Fruit fly (Drosophila melanogaster) whole organism, embryonic: ENCODE data around the gene sesB.

Experiments
- CG10267 ChIP-seq: fragments of 200-800 bp; sonication (Bioruptor generic); optimal IDR thresholded peaks from 2 replicates; lab custom pipeline; 2018; ENCODE audit warnings: missing biosample characterization, mild to moderate bottlenecking, missing genetic modification characterization, moderate library complexity
- CG11093 ChIP-seq: fragments of 200-800 bp; sonication (Bioruptor generic); IDR thresholded peaks from 3 replicates; pipeline ENCODE4 v1.3.6; 2022; ENCODE audit warnings: missing biosample characterization, missing genetic modification characterization
- CG12942 ChIP-seq: fragments of 200-800 bp; sonication (Bioruptor generic); optimal IDR thresholded peaks from 3 replicates; lab custom pipeline; 2016; ENCODE audit warnings: missing biosample characterization, missing genetic modification characterization
- CG1602 ChIP-seq: fragments of 200-800 bp; sonication (Bioruptor generic); optimal IDR thresholded peaks from 3 replicates; lab custom pipeline; 2016; ENCODE audit warnings: missing biosample characterization, missing genetic modification characterization
- CG17328 ChIP-seq: fragments of 200-800 bp; sonication (Bioruptor generic); IDR thresholded peaks from 2 replicates; pipeline ENCODE4 v1.3.6; 2022; ENCODE audit warnings: missing biosample characterization, missing genetic modification characterization
- CG1832 ChIP-seq: fragments of 200-800 bp; sonication (Bioruptor generic); optimal IDR thresholded peaks from 2 replicates; lab custom pipeline; 2017; ENCODE audit warnings: missing biosample characterization, mild to moderate bottlenecking, missing genetic modification characterization, inconsistent platforms
- CG30431 ChIP-seq: fragments of 200-800 bp; sonication (Bioruptor generic); optimal IDR thresholded peaks from 2 replicates; lab custom pipeline; 2017; ENCODE audit warnings: missing biosample characterization, missing genetic modification characterization
- CG31365 ChIP-seq: fragments of 200-800 bp; sonication (Bioruptor generic); optimal IDR thresholded peaks from 2 replicates; lab custom pipeline; 2018; ENCODE audit warnings: missing biosample characterization, mild to moderate bottlenecking, missing genetic modification characterization
- CG31388 ChIP-seq: fragments of 200-800 bp; sonication (Bioruptor generic); optimal IDR thresholded peaks from 2 replicates; lab custom pipeline; 2016; ENCODE audit warnings: missing biosample characterization, missing genetic modification characterization
- CG3163 ChIP-seq: fragments of 200-800 bp; sonication (Bioruptor generic); optimal IDR thresholded peaks from 3 replicates; lab custom pipeline; 2016; ENCODE audit warnings: missing biosample characterization, missing genetic modification characterization
- CG6854 ChIP-seq: fragments of 200-800 bp; sonication (Bioruptor generic); optimal IDR thresholded peaks from 3 replicates; lab custom pipeline; 2017; ENCODE audit warnings: missing biosample characterization, mild to moderate bottlenecking, missing genetic modification characterization
- CG7786 ChIP-seq: fragments of 200-800 bp; sonication (Bioruptor generic); optimal IDR thresholded peaks from 2 replicates; lab custom pipeline; 2016; ENCODE audit warnings: missing biosample characterization, missing genetic modification characterization
- CG8089 ChIP-seq: fragments of 200-800 bp; sonication (Bioruptor generic); optimal IDR thresholded peaks from 3 replicates; lab custom pipeline; 2016; ENCODE audit warnings: missing biosample characterization, missing genetic modification characterization
- CG8388 ChIP-seq: fragments of 200-800 bp; sonication (Bioruptor generic); optimal IDR thresholded peaks from 2 replicates; lab custom pipeline; 2019; ENCODE audit warnings: missing biosample characterization, mild to moderate bottlenecking, missing genetic modification characterization, moderate library complexity
- CG9437 ChIP-seq: fragments of 200-800 bp; sonication (Bioruptor generic); optimal IDR thresholded peaks from 2 replicates; lab custom pipeline; 2018; ENCODE audit warnings: missing biosample characterization, mild to moderate bottlenecking, missing genetic modification characterization
- CHES-1-like ChIP-seq: fragments of 200-800 bp; sonication (Bioruptor generic); optimal IDR thresholded peaks from 2 replicates; lab custom pipeline; 2016; ENCODE audit warnings: missing biosample characterization, missing genetic modification characterization
- CkIIα-i1 ChIP-seq: fragments of 200-800 bp; sonication (Bioruptor generic); IDR thresholded peaks from 2 replicates; pipeline ENCODE4 v1.3.6; 2022; ENCODE audit warnings: missing biosample characterization, missing genetic modification characterization
- Dbx ChIP-seq: fragments of 200-800 bp; sonication (Bioruptor generic); IDR thresholded peaks from 3 replicates; pipeline ENCODE4 v1.3.6; 2022; ENCODE audit warnings: missing biosample characterization, missing genetic modification characterization
- Doc2 ChIP-seq: fragments of 200-800 bp; sonication (Bioruptor generic); IDR thresholded peaks from 2 replicates; pipeline ENCODE4 v1.3.6; 2022; ENCODE audit warnings: missing biosample characterization, missing genetic modification characterization
- Doc3 ChIP-seq: fragments of 200-800 bp; sonication (Bioruptor generic); IDR thresholded peaks from 3 replicates; pipeline ENCODE4 v1.3.6; 2022; ENCODE audit warnings: missing biosample characterization, missing genetic modification characterization; ENCODE audit not compliant: partially characterized antibody
- E2f2 ChIP-seq: fragments of 200-800 bp; sonication (Bioruptor generic); IDR thresholded peaks from 2 replicates; pipeline ENCODE4 v1.3.6; 2022; ENCODE audit warnings: missing biosample characterization, missing genetic modification characterization
- Fer1 ChIP-seq: fragments of 200-800 bp; sonication (Bioruptor generic); optimal IDR thresholded peaks from 2 replicates; lab custom pipeline; 2017; ENCODE audit warnings: missing biosample characterization, mild to moderate bottlenecking, missing genetic modification characterization
- GATAe ChIP-seq: fragments of 200-800 bp; sonication (Bioruptor generic); conservative IDR thresholded peaks from 2 replicates; pipeline ENCODE4 v1.3.6; 2022; ENCODE audit warnings: missing biosample characterization, missing genetic modification characterization
- Hey ChIP-seq: fragments of 200-800 bp; sonication (Bioruptor generic); optimal IDR thresholded peaks from 3 replicates; lab custom pipeline; 2018; ENCODE audit warnings: missing biosample characterization, mild to moderate bottlenecking, missing genetic modification characterization
- Hr3 ChIP-seq: fragments of 200-800 bp; sonication (Bioruptor generic); optimal IDR thresholded peaks from 3 replicates; lab custom pipeline; 2016; ENCODE audit warnings: missing biosample characterization, missing genetic modification characterization
- Hr78 ChIP-seq, 2 experiments: fragments of 200-800 bp in 1 of 2; fragments of >200 bp in 1 of 2; sonication (Bioruptor generic) in 1 of 2; optimal IDR thresholded peaks; 2 replicates each; lab custom pipeline; 2017 to 2019; ENCODE audit warnings: missing biosample characterization in 2 of 2, missing genetic modification characterization in 2 of 2, mild to moderate bottlenecking in 1 of 2, moderate library complexity in 1 of 2
- Lim3 ChIP-seq: fragments of 200-800 bp; sonication (Bioruptor generic); IDR thresholded peaks from 2 replicates; pipeline ENCODE4 v1.3.6; 2022; ENCODE audit warnings: missing biosample characterization, missing genetic modification characterization
- Lpt ChIP-seq: fragments of >200 bp; optimal IDR thresholded peaks from 2 replicates; lab custom pipeline; 2018; ENCODE audit warnings: missing biosample characterization, missing genetic modification characterization
- NC2α ChIP-seq: fragments of 200-800 bp; sonication (Bioruptor generic); optimal IDR thresholded peaks from 2 replicates; lab custom pipeline; 2016; ENCODE audit warnings: missing biosample characterization, missing genetic modification characterization
- Neu2 ChIP-seq: fragments of 200-800 bp; sonication (Bioruptor generic); optimal IDR thresholded peaks from 3 replicates; lab custom pipeline; 2016; ENCODE audit warnings: missing biosample characterization, missing genetic modification characterization, borderline replicate concordance
- ac ChIP-seq: fragments of 200-800 bp; sonication (Bioruptor generic); optimal IDR thresholded peaks from 3 replicates; lab custom pipeline; 2017; ENCODE audit warnings: missing biosample characterization, mild to moderate bottlenecking, missing genetic modification characterization
- bab2 ChIP-seq: fragments of 200-800 bp; sonication (Bioruptor generic); optimal IDR thresholded peaks from 2 replicates; lab custom pipeline; 2016; ENCODE audit warnings: missing biosample characterization, missing genetic modification characterization
- corto ChIP-seq: fragments of 200-800 bp; sonication (Bioruptor generic); optimal IDR thresholded peaks from 2 replicates; lab custom pipeline; 2016; ENCODE audit warnings: missing biosample characterization, mild to moderate bottlenecking, missing genetic modification characterization, moderate library complexity
- danr ChIP-seq: fragments of 200-800 bp; sonication (Bioruptor generic); IDR thresholded peaks from 2 replicates; pipeline ENCODE4 v1.3.6; 2022; ENCODE audit warnings: missing biosample characterization, missing genetic modification characterization
- dimm ChIP-seq: fragments of 200-800 bp; sonication (Bioruptor generic); IDR thresholded peaks from 2 replicates; pipeline ENCODE4 v1.3.6; 2022; ENCODE audit warnings: missing biosample characterization, missing genetic modification characterization
- dm ChIP-seq: fragments of 200-800 bp; sonication (Bioruptor generic); optimal IDR thresholded peaks from 3 replicates; lab custom pipeline; 2016; ENCODE audit warnings: missing biosample characterization, missing genetic modification characterization
- dmrt11E ChIP-seq: fragments of 200-800 bp; sonication (Bioruptor generic); optimal IDR thresholded peaks from 3 replicates; lab custom pipeline; 2018; ENCODE audit warnings: missing biosample characterization, mild to moderate bottlenecking, missing genetic modification characterization, moderate library complexity
- dpn ChIP-seq, 2 experiments: fragments of 200-800 bp; sonication (Bioruptor generic); optimal IDR thresholded peaks; 3 replicates each; lab custom pipeline; 2016; ENCODE audit warnings: missing biosample characterization in 2 of 2, missing genetic modification characterization in 2 of 2
- fd3F ChIP-seq: fragments of 200-800 bp; sonication (Bioruptor generic); optimal IDR thresholded peaks from 2 replicates; lab custom pipeline; 2018; ENCODE audit warnings: missing biosample characterization, mild to moderate bottlenecking, missing genetic modification characterization, moderate library complexity
- gt ChIP-seq: fragments of 200-800 bp; sonication (Bioruptor generic); IDR thresholded peaks from 2 replicates; pipeline ENCODE4 v1.3.6; 2022; ENCODE audit warnings: missing biosample characterization, missing genetic modification characterization
- inv ChIP-seq: fragments of 200-800 bp; sonication (Bioruptor generic); IDR thresholded peaks from 2 replicates; pipeline ENCODE4 v1.3.6; 2022; ENCODE audit warnings: missing biosample characterization, missing genetic modification characterization; ENCODE audit not compliant: partially characterized antibody
- kni ChIP-seq: fragments of 200-800 bp; sonication (Bioruptor generic); optimal IDR thresholded peaks from 3 replicates; lab custom pipeline; 2017; ENCODE audit warnings: mild to moderate bottlenecking, missing biosample characterization, missing genetic modification reagents, missing genetic modification characterization
- mld ChIP-seq: fragments of 200-800 bp; sonication (Bioruptor generic); IDR thresholded peaks from 3 replicates; pipeline ENCODE4 v1.3.6; 2022; ENCODE audit warnings: missing biosample characterization, missing genetic modification characterization; ENCODE audit not compliant: partially characterized antibody
- nmo ChIP-seq: fragments of 200-800 bp; sonication (Bioruptor generic); optimal IDR thresholded peaks from 2 replicates; lab custom pipeline; 2018; ENCODE audit warnings: missing biosample characterization, mild to moderate bottlenecking, missing genetic modification characterization, moderate library complexity
- scrt ChIP-seq: fragments of 200-800 bp; sonication (Bioruptor generic); optimal IDR thresholded peaks from 2 replicates; lab custom pipeline; 2018; ENCODE audit warnings: missing biosample characterization, mild to moderate bottlenecking, missing genetic modification characterization, moderate library complexity
- sug ChIP-seq: fragments of 200-800 bp; optimal IDR thresholded peaks from 2 replicates; lab custom pipeline; 2019; ENCODE audit warnings: missing biosample characterization, mild to moderate bottlenecking, missing genetic modification characterization, moderate library complexity
- trh ChIP-seq: fragments of 200-800 bp; sonication (Bioruptor generic); optimal IDR thresholded peaks from 2 replicates; lab custom pipeline; 2016; ENCODE audit warnings: missing biosample characterization, missing genetic modification characterization
- wek ChIP-seq: fragments of 200-800 bp; sonication (Bioruptor generic); optimal IDR thresholded peaks from 3 replicates; lab custom pipeline; 2018; ENCODE audit warnings: missing biosample characterization, mild to moderate bottlenecking, missing genetic modification characterization, moderate library complexity
- wor ChIP-seq: fragments of 200-800 bp; sonication (Bioruptor generic); IDR thresholded peaks from 2 replicates; pipeline ENCODE4 v1.3.6; 2022; ENCODE audit warnings: missing biosample characterization, missing genetic modification characterization
- zen ChIP-seq: fragments of 200-800 bp; sonication (Bioruptor generic); optimal IDR thresholded peaks from 3 replicates; lab custom pipeline; 2018; ENCODE audit warnings: missing biosample characterization, mild to moderate bottlenecking, missing genetic modification characterization, moderate library complexity

The sesB gene

dm6 chrX:10767350-10768005 is 19.3 kb downstream of the sesB start:
- peak; percentile 73 for TF ChIP-seq Fer1 (GFP tag; lab: Kevin White, UChicago)
- no peak for TF ChIP-seq CG9437
- TF ChIP-seq Doc3 (GFP tag; lab: Robert Waterston, UW), result no peak
- TF ChIP-seq Neu2 (GFP tag; lab: Kevin White, UChicago), result no peak
- no peak for TF ChIP-seq trh (GFP tag; lab: Kevin White, UChicago)
- no peak for TF ChIP-seq ac (GFP tag; lab: Kevin White, UChicago)
- TF ChIP-seq CG30431 (GFP tag; lab: Kevin White, UChicago), result peak; percentile 2
- peak; percentile 22 for TF ChIP-seq fd3F (GFP tag; lab: Kevin White, UChicago)
- TF ChIP-seq kni (GFP tag; lab: Kevin White, UChicago), result peak; percentile 30
- no peak for TF ChIP-seq danr (GFP tag; lab: Robert Waterston, UW)
- peak; percentile 55 to 67 for TF ChIP-seq dpn (GFP tag; optimal IDR thresholded peaks at IDR 0.05; lab: Kevin White, UChicago)
- TF ChIP-seq CG8089 (GFP tag; lab: Kevin White, UChicago), result peak; percentile 20
- TF ChIP-seq mld, result no peak
- no peak for TF ChIP-seq CG31388
- TF ChIP-seq Lpt, result no peak
- no peak for TF ChIP-seq GATAe (GFP tag; lab: Robert Waterston, UW)
- TF ChIP-seq CG31365, result no peak
- no peak for TF ChIP-seq gt (GFP tag; lab: Robert Waterston, UW)
- peak; percentile 33; the same call in 1 of the 2 replicates for TF ChIP-seq E2f2 (GFP tag; lab: Robert Waterston, UW)
- peak; percentile 36 for TF ChIP-seq CG12942 (GFP tag; lab: Kevin White, UChicago)
- peak; percentile 32 for TF ChIP-seq nmo (GFP tag; lab: Kevin White, UChicago)
- peak; percentile 23 for TF ChIP-seq CG8388 (GFP tag; lab: Kevin White, UChicago)
- peak; percentile 77 for TF ChIP-seq CG7786 (GFP tag; lab: Kevin White, UChicago)
- no peak for TF ChIP-seq corto (GFP tag; lab: Kevin White, UChicago)
- TF ChIP-seq dmrt11E (tag; lab: Kevin White, UChicago), result peak; percentile 33
- peak; percentile 46; the same call in 1 of the 2 replicates for TF ChIP-seq CG17328 (GFP tag; lab: Robert Waterston, UW)
- no peak for TF ChIP-seq Doc2
- peak; percentile 53 for TF ChIP-seq Hr3 (GFP tag; lab: Kevin White, UChicago)
- no peak for TF ChIP-seq wek (GFP tag; lab: Kevin White, UChicago)
- TF ChIP-seq NC2α (GFP tag; lab: Kevin White, UChicago), result no peak
- peak; percentile 40 for TF ChIP-seq scrt (GFP tag; lab: Kevin White, UChicago)
- no peak for TF ChIP-seq dimm (GFP tag; lab: Robert Waterston, UW)
- no peak for TF ChIP-seq Hr78 (GFP tag; optimal IDR thresholded peaks at IDR 0.05; lab: Kevin White, UChicago)
- TF ChIP-seq CG10267, result no peak
- TF ChIP-seq inv, result no peak
- TF ChIP-seq CG1602 (GFP tag; lab: Kevin White, UChicago), result peak; percentile 3
- TF ChIP-seq zen, result no peak
- TF ChIP-seq CG6854, result no peak
- no peak for TF ChIP-seq dm (GFP tag; lab: Kevin White, UChicago)
- TF ChIP-seq sug (tag; lab: Kevin White, UChicago), result peak; percentile 70
- peak; percentile 81 for TF ChIP-seq Dbx (GFP tag; lab: Robert Waterston, UW)
- no peak for TF ChIP-seq wor (GFP tag; lab: Robert Waterston, UW)
- peak; percentile 28 for TF ChIP-seq CG3163 (GFP tag; lab: Kevin White, UChicago)
- TF ChIP-seq Hey (tag; lab: Kevin White, UChicago), result no peak
- TF ChIP-seq CHES-1-like (GFP tag; lab: Kevin White, UChicago), result peak; percentile 81
- no peak for TF ChIP-seq CG11093 (GFP tag; lab: Robert Waterston, UW)
- TF ChIP-seq Lim3, result no peak
- TF ChIP-seq CG1832 (GFP tag; lab: Kevin White, UChicago), result peak; percentile 49
- peak; percentile 63 for TF ChIP-seq bab2 (GFP tag; lab: Kevin White, UChicago)
- no peak for TF ChIP-seq CkIIα-i1 (GFP tag; lab: Robert Waterston, UW)
